Fruit fly (Drosophila melanogaster) whole organism, adult: ENCODE measurements around the gene side-III.

Experiments used
- CG11617 ChIP-seq: fragments of 200-800 bp; sonication (Bioruptor generic); optimal IDR thresholded peaks from 2 replicates; lab custom pipeline; 2017; ENCODE audit warnings: mild to moderate bottlenecking, missing biosample characterization, missing genetic modification reagents, missing genetic modification characterization
- CG12768 ChIP-seq: fragments of 200-800 bp; sonication (Bioruptor generic); optimal IDR thresholded peaks from 2 replicates; lab custom pipeline; 2017; ENCODE audit warnings: missing biosample characterization, missing genetic modification characterization, mild to moderate bottlenecking, moderate library complexity, missing genetic modification reagents
- CG14711 ChIP-seq: fragments of 200-800 bp; sonication (Bioruptor generic); optimal IDR thresholded peaks from 2 replicates; lab custom pipeline; 2018; ENCODE audit warnings: missing biosample characterization, mild to moderate bottlenecking, missing genetic modification characterization, moderate library complexity
- CG1620 ChIP-seq: fragments of 200-800 bp; sonication (Bioruptor generic); optimal IDR thresholded peaks from 2 replicates; lab custom pipeline; 2016; ENCODE audit warnings: missing biosample characterization, missing genetic modification characterization
- CG33017 ChIP-seq: fragments of 200-800 bp; sonication (Bioruptor generic); optimal IDR thresholded peaks from 2 replicates; lab custom pipeline; 2018; ENCODE audit warnings: missing biosample characterization, mild to moderate bottlenecking, missing genetic modification characterization, moderate library complexity
- CG5204 ChIP-seq: fragments of 200-800 bp; sonication (Bioruptor generic); optimal IDR thresholded peaks from 2 replicates; lab custom pipeline; 2016; ENCODE audit warnings: missing biosample characterization, missing genetic modification characterization
- CG7045 ChIP-seq: fragments of 200-800 bp; sonication (Bioruptor generic); optimal IDR thresholded peaks from 2 replicates; lab custom pipeline; 2017; ENCODE audit warnings: missing biosample characterization, mild to moderate bottlenecking, missing genetic modification characterization
- CG7101 ChIP-seq: fragments of 200-800 bp; sonication (Bioruptor generic); optimal IDR thresholded peaks from 2 replicates; lab custom pipeline; 2018; ENCODE audit warnings: missing biosample characterization, mild to moderate bottlenecking, missing genetic modification characterization, moderate library complexity
- Clk ChIP-seq: fragments of 200-800 bp; sonication (Bioruptor generic); optimal IDR thresholded peaks from 2 replicates; lab custom pipeline; 2017; ENCODE audit warnings: missing biosample characterization, missing genetic modification characterization
- Crg-1 ChIP-seq: fragments of 200-800 bp; sonication (Bioruptor generic); optimal IDR thresholded peaks from 2 replicates; lab custom pipeline; 2016; ENCODE audit warnings: missing biosample characterization, missing genetic modification characterization
- Hr96 ChIP-seq: fragments of 200-800 bp; sonication (Bioruptor generic); optimal IDR thresholded peaks from 2 replicates; lab custom pipeline; 2016; ENCODE audit warnings: missing biosample characterization, missing genetic modification characterization
- Mnt ChIP-seq: fragments of 200-800 bp; sonication (Bioruptor generic); optimal IDR thresholded peaks from 2 replicates; lab custom pipeline; 2016; ENCODE audit warnings: missing biosample characterization, mild to moderate bottlenecking, missing genetic modification characterization
- bab1 ChIP-seq: fragments of 200-800 bp; sonication (Bioruptor generic); optimal IDR thresholded peaks from 3 replicates; lab custom pipeline; 2019; ENCODE audit warnings: missing biosample characterization, mild to moderate bottlenecking, missing genetic modification characterization, moderate library complexity
- cic ChIP-seq: fragments of 200-800 bp; sonication (Bioruptor generic); optimal IDR thresholded peaks from 2 replicates; lab custom pipeline; 2017; ENCODE audit warnings: missing biosample characterization, mild to moderate bottlenecking, missing genetic modification characterization, moderate library complexity
- cnc ChIP-seq, 2 experiments: fragments of >200 bp; optimal IDR thresholded peaks; 2 replicates each; lab custom pipeline; 2017
- kay ChIP-seq: fragments of 200-800 bp; sonication (Bioruptor generic); peaks from one replicate; lab custom pipeline; 2016; ENCODE audit warnings: missing biosample characterization, missing genetic modification characterization, borderline replicate concordance
- ovo ChIP-seq: fragments of 200-800 bp; sonication (Bioruptor generic); optimal IDR thresholded peaks from 2 replicates; lab custom pipeline; 2016; ENCODE audit warnings: missing biosample characterization, missing genetic modification characterization
- pad ChIP-seq: fragments of 200-800 bp; sonication (Bioruptor generic); optimal IDR thresholded peaks from 3 replicates; lab custom pipeline; 2017; ENCODE audit warnings: missing biosample characterization, missing genetic modification characterization, mild to moderate bottlenecking, moderate library complexity, missing genetic modification reagents
- tj ChIP-seq: fragments of 200-800 bp; sonication (Bioruptor generic); optimal IDR thresholded peaks from 3 replicates; lab custom pipeline; 2017; ENCODE audit warnings: missing biosample characterization, mild to moderate bottlenecking, missing genetic modification characterization, moderate library complexity
- toe ChIP-seq: fragments of 200-800 bp; sonication (Bioruptor generic); optimal IDR thresholded peaks from 2 replicates; lab custom pipeline; 2016; ENCODE audit warnings: missing biosample characterization, missing genetic modification characterization

Gene side-III

DNA sequence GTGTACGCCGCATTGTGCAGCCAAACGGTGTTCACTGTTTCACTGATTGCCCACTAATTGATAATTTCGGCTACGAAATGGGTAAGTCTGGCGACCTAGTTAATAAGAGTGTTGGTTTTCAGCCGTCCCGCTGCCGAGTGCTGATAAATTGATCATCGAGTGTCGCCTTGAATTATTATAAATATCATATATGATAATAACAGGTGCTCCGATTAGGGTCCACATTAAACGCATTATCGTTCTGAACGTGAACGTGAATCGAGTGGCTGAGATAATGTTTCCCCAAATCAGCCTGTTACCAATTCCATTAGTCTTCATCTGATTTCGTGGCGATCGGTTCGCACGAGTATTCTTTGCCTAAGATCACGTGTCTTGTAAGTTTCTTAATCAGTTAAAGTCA is 118.1 kb downstream of the side-III start:
- no peak for TF ChIP-seq pad (GFP tag; lab: Kevin White, UChicago)
- no peak for TF ChIP-seq CG33017
- TF ChIP-seq Mnt (GFP tag; lab: Kevin White, UChicago), result no peak
- no peak for TF ChIP-seq Hr96 (GFP tag; lab: Kevin White, UChicago)
- no peak for TF ChIP-seq kay (GFP tag; lab: Kevin White, UChicago)

DNA sequence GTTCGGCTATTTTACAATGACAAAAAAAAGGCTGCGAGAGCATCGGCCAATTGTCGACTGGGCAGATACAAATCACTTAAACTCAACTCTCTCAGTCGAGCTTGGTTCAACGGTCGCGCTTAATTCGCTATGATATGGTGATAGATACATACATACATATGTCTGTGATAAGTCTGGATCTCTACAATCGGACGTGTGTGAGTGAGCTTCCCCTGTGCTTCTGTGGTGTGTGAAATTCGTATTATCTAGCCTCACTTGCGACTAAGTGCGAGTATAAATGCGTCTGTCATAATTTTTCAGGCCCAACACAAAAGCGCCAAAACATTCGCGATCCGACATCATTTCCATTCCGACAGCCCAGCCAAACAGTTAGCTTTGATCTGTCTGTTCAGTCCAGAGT is 118.5 kb downstream of the side-III start, which contains the start of gene CG1213:
TSS of gene CG1213 (plus strand) at position 301 of the 400 bp plus-strand sequence.
- TF ChIP-seq CG7101 (tag; lab: Kevin White, UChicago), result no peak
- no peak for TF ChIP-seq CG11617 (GFP tag; lab: Kevin White, UChicago)
- no peak for TF ChIP-seq CG7045
- no peak for TF ChIP-seq kay (GFP tag; lab: Kevin White, UChicago)
- no peak for TF ChIP-seq CG5204
- no peak for TF ChIP-seq tj (GFP tag; lab: Kevin White, UChicago)
- TF ChIP-seq toe (GFP tag; lab: Kevin White, UChicago), result no peak
- no peak for TF ChIP-seq CG14711 (tag; lab: Kevin White, UChicago)
- no peak for TF ChIP-seq Clk (GFP tag; lab: Kevin White, UChicago)
- no peak for TF ChIP-seq pad (GFP tag; lab: Kevin White, UChicago)
- TF ChIP-seq cnc (optimal IDR thresholded peaks at IDR 0.05; lab: Kevin White, UChicago), result no peak
- TF ChIP-seq Mnt (GFP tag; lab: Kevin White, UChicago), result no peak
- TF ChIP-seq CG12768 (GFP tag; lab: Kevin White, UChicago), result no peak
- no peak for TF ChIP-seq bab1 (GFP tag; lab: Kevin White, UChicago)
- no peak for TF ChIP-seq cic (GFP tag; lab: Kevin White, UChicago)

DNA sequence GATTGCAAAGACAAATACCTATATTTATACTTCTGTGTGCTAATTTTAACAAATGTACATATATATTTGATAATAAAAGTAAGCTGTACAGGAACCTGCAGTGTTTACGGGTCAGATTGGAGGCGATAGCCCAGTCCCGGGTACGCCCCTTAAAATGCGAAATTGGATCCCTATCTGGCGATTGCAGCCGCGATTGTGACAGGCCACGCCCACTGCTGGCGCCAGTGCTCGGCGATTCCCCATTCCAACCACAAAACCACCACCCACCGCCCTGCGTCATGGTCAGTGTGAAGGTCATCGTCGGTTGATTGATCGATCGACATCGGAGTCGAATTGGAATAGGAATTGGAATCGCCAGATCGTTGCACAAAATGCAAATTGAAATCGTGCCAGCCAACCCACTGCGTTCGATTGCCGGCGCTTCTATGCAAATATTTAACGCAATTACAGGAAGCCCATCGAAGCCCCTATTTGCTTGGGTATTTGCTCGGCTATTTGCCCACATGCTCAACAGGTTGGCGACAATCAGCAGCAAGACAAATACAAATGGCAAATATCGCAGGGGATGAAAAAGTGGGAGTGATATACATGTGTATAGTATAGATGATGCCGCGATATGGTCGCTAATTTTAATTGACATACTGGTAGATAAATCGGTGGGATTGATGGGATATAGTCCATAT is 120.5 kb downstream of the side-III start:
- TF ChIP-seq CG11617 (GFP tag; lab: Kevin White, UChicago) (peak; percentile 27), bab1 (GFP tag; lab: Kevin White, UChicago) (no peak), Clk (GFP tag; lab: Kevin White, UChicago) (no peak), CG33017 (no peak), CG5204 (peak; percentile 44), Mnt (GFP tag; lab: Kevin White, UChicago) (peak; percentile 47), CG7045 (peak; percentile 51), cic (GFP tag; lab: Kevin White, UChicago) (peak; percentile 71), CG14711 (tag; lab: Kevin White, UChicago) (no peak), Crg-1 (GFP tag; lab: Kevin White, UChicago) (peak; percentile 63), Hr96 (GFP tag; lab: Kevin White, UChicago) (peak; percentile 5), pad (GFP tag; lab: Kevin White, UChicago) (peak; percentile 36), cnc (optimal IDR thresholded peaks at IDR 0.05; lab: Kevin White, UChicago) (no peak), kay (GFP tag; lab: Kevin White, UChicago) (peak; percentile 57), CG7101 (tag; lab: Kevin White, UChicago) (peak; percentile 51), ovo (GFP tag; lab: Kevin White, UChicago) (peak; percentile 47), toe (GFP tag; lab: Kevin White, UChicago) (peak; percentile 40), CG12768 (GFP tag; lab: Kevin White, UChicago) (peak; percentile 22), CG1620 (GFP tag; lab: Kevin White, UChicago) (no peak)

DNA sequence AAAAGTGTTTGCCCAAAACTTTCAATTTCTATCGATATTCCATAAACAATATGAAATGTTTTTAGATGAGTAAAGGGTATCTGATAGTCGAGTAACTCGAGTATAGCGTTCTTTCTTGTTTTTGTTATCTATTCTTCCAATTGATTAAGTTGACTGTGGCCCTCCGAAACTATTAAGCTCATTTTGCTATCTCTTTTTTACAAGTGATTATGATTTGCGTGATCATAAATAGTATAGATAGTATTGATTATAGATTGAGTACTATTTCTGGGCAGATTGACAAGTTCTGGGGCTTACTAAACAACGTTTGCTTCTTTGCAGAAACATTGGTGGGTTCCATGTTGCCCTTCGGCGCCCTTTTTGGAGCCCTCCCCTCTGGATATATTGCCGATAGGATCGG is 122.8 kb downstream of the side-III start:
- TF ChIP-seq cic (GFP tag; lab: Kevin White, UChicago) (peak; percentile 8), toe (GFP tag; lab: Kevin White, UChicago) (no peak)

DNA sequence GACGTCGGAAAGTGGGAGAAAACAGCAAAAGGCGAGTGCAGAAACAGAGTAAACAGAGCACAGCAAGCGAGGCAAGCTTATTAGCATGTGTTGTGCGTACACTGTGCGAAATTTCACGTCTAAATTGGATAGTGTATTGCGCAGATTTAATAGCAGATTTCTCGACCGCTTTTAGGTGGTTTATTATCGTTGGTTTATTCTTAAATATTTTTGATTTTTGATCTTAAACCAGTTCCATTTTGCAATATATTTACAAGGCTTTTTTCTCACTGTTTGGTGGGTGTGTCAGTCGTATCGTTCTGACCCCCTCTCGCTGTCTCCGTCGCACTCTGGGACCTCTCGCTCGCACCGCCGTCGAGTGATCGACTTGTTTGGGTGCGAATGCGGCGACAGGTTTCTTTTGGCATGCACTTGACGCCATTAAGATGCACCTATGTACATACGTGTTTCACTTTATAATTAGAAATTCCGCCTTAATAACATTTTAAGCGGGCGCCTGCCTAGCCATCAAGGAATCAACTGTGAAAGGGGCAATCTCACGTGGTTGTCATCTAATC is 125.3 kb downstream of the side-III start:
- TF ChIP-seq CG12768 (GFP tag; lab: Kevin White, UChicago) (peak; percentile 77), CG1620 (GFP tag; lab: Kevin White, UChicago) (peak; percentile 45), cic (GFP tag; lab: Kevin White, UChicago) (peak; percentile 44), Hr96 (GFP tag; lab: Kevin White, UChicago) (peak; percentile 84), Clk (GFP tag; lab: Kevin White, UChicago) (peak; percentile 60), kay (GFP tag; lab: Kevin White, UChicago) (peak; percentile 78), bab1 (GFP tag; lab: Kevin White, UChicago) (peak; percentile 17), Mnt (GFP tag; lab: Kevin White, UChicago) (peak; percentile 69), pad (GFP tag; lab: Kevin White, UChicago) (peak; percentile 14), CG7101 (tag; lab: Kevin White, UChicago) (peak; percentile 60), toe (GFP tag; lab: Kevin White, UChicago) (peak; percentile 67), CG14711 (tag; lab: Kevin White, UChicago) (peak; percentile 62), CG11617 (GFP tag; lab: Kevin White, UChicago) (peak; percentile 62), tj (GFP tag; lab: Kevin White, UChicago) (peak; percentile 51), ovo (GFP tag; lab: Kevin White, UChicago) (no peak), cnc (optimal IDR thresholded peaks at IDR 0.05; lab: Kevin White, UChicago) (no peak), CG5204 (peak; percentile 87), Crg-1 (GFP tag; lab: Kevin White, UChicago) (peak; percentile 43), CG33017 (peak; percentile 84), CG7045 (peak; percentile 90)
